Fruit fly (Drosophila melanogaster) whole organism, wandering third instar larva: Measurements from ENCODE around the gene Dci.

Source experiments
- Abd-B ChIP-seq: fragments of >200 bp; optimal IDR thresholded peaks from 2 replicates; lab custom pipeline; 2017; ENCODE audit warnings: missing biosample characterization, missing genetic modification characterization
- CG32264 ChIP-seq: fragments of 200-800 bp; sonication (Bioruptor generic); optimal IDR thresholded peaks from 2 replicates; lab custom pipeline; 2016; ENCODE audit warnings: missing biosample characterization, missing genetic modification characterization
- CG9705 ChIP-seq: fragments of 200-800 bp; sonication (Bioruptor generic); optimal IDR thresholded peaks from 2 replicates; lab custom pipeline; 2018; ENCODE audit warnings: missing biosample characterization, mild to moderate bottlenecking, missing genetic modification characterization
- CrebA ChIP-seq: fragments of 200-800 bp; sonication (Bioruptor generic); optimal IDR thresholded peaks from 2 replicates; lab custom pipeline; 2016; ENCODE audit warnings: missing biosample characterization, mild to moderate bottlenecking, missing genetic modification characterization, borderline replicate concordance
- Dfd ChIP-seq: fragments of >200 bp; optimal IDR thresholded peaks from 2 replicates; lab custom pipeline; 2017; ENCODE audit warnings: missing biosample characterization, missing genetic modification characterization
- Dif ChIP-seq: fragments of 200-275, 200-300 bp; sonication (Bioruptor generic); optimal IDR thresholded peaks from 2 replicates; lab custom pipeline; 2018; ENCODE audit warnings: missing biosample characterization, missing genetic modification characterization; ENCODE audit not compliant: partially characterized antibody
- GATAd ChIP-seq: sonication (Bioruptor generic); optimal IDR thresholded peaks from 2 replicates; lab custom pipeline; 2016; ENCODE audit warnings: missing biosample characterization, missing genetic modification characterization
- Hr78 ChIP-seq: fragments of >200 bp; optimal IDR thresholded peaks from 2 replicates; lab custom pipeline; 2017; ENCODE audit warnings: missing biosample characterization, missing genetic modification characterization
- Mio ChIP-seq: sonication (Bioruptor generic); optimal IDR thresholded peaks from 2 replicates; lab custom pipeline; 2016; ENCODE audit warnings: missing biosample characterization, missing genetic modification characterization
- N ChIP-seq: fragments of >200 bp; optimal IDR thresholded peaks from 2 replicates; lab custom pipeline; 2018; ENCODE audit warnings: missing biosample characterization, missing external identifiers, missing genetic modification characterization
- Rel ChIP-seq, 2 experiments: fragments of 200-800 bp; sonication (Bioruptor generic) in 1 of 2; optimal IDR thresholded peaks; 2 replicates in 1 of 2; 3 replicates in 1 of 2; lab custom pipeline; 2016 to 2019; ENCODE audit warnings: mild to moderate bottlenecking in 2 of 2, missing biosample characterization in 2 of 2, missing genetic modification characterization in 2 of 2, moderate library complexity in 1 of 2
- Sp1 ChIP-seq: fragments of 200-800 bp; sonication (Bioruptor generic); optimal IDR thresholded peaks from 3 replicates; lab custom pipeline; 2019; ENCODE audit warnings: missing biosample characterization, mild to moderate bottlenecking, missing genetic modification characterization, moderate library complexity
- Vsx2 ChIP-seq: fragments of 200-300, 225-300 bp; sonication (Bioruptor generic); optimal IDR thresholded peaks from 2 replicates; lab custom pipeline; 2018; ENCODE audit warnings: missing biosample characterization, missing genetic modification characterization; ENCODE audit not compliant: partially characterized antibody
- brk ChIP-seq: fragments of 200-800 bp; sonication (Bioruptor generic); optimal IDR thresholded peaks from 2 replicates; lab custom pipeline; 2016; ENCODE audit warnings: missing biosample characterization, mild to moderate bottlenecking, missing genetic modification characterization
- dl ChIP-seq, 2 experiments: fragments of 175-275, 200-275 bp in 1 of 2; fragments of 200-275 bp in 1 of 2; sonication (Bioruptor generic); optimal IDR thresholded peaks; lab custom pipeline; 2018; ENCODE audit warnings: mild to moderate bottlenecking in 2 of 2, missing biosample characterization in 2 of 2, missing genetic modification characterization in 2 of 2, moderate library complexity in 2 of 2; ENCODE audit not compliant: partially characterized antibody in 2 of 2, insufficient read depth in 1 of 2
- dmrt93B ChIP-seq: fragments of 200-800 bp; sonication (Bioruptor generic); optimal IDR thresholded peaks from 2 replicates; lab custom pipeline; 2018; ENCODE audit warnings: missing biosample characterization, mild to moderate bottlenecking, missing genetic modification characterization
- dsf ChIP-seq: sonication (Bioruptor generic); optimal IDR thresholded peaks from 2 replicates; lab custom pipeline; 2016; ENCODE audit warnings: missing biosample characterization, missing genetic modification characterization, borderline replicate concordance
- ey ChIP-seq: fragments of 200-800 bp; sonication (Bioruptor generic); optimal IDR thresholded peaks from 2 replicates; lab custom pipeline; 2016; ENCODE audit warnings: missing biosample characterization, missing genetic modification characterization
- foxo ChIP-seq, 2 experiments: fragments of 200-800 bp; sonication (Bioruptor generic); optimal IDR thresholded peaks; 2 replicates in 1 of 2; 3 replicates in 1 of 2; lab custom pipeline; 2016 to 2017; ENCODE audit warnings: missing biosample characterization in 2 of 2, missing genetic modification characterization in 2 of 2
- jim ChIP-seq: fragments of 175-275, 200-325 bp; sonication (Bioruptor generic); optimal IDR thresholded peaks from 2 replicates; lab custom pipeline; 2016; ENCODE audit warnings: missing biosample characterization, mild to moderate bottlenecking, missing genetic modification characterization
- psq ChIP-seq: fragments of 200-800 bp; sonication (Bioruptor generic); optimal IDR thresholded peaks from 3 replicates; lab custom pipeline; 2017; ENCODE audit warnings: missing biosample characterization, mild to moderate bottlenecking, missing genetic modification characterization, moderate library complexity
- rgr ChIP-seq: fragments of 200-800 bp; sonication (Bioruptor generic); optimal IDR thresholded peaks from 3 replicates; lab custom pipeline; 2016; ENCODE audit warnings: missing biosample characterization, mild to moderate bottlenecking, missing genetic modification characterization
- sage ChIP-seq: fragments of 200-800 bp; sonication (Bioruptor generic); optimal IDR thresholded peaks from 2 replicates; lab custom pipeline; 2016; ENCODE audit warnings: missing biosample characterization, mild to moderate bottlenecking, missing genetic modification characterization
- sv ChIP-seq: fragments of 200-800 bp; sonication (Bioruptor generic); optimal IDR thresholded peaks from 3 replicates; lab custom pipeline; 2016; ENCODE audit warnings: missing biosample characterization, missing genetic modification characterization
- tai ChIP-seq: sonication (Bioruptor generic); optimal IDR thresholded peaks from 2 replicates; lab custom pipeline; 2016; ENCODE audit warnings: missing biosample characterization, missing genetic modification characterization
- usp ChIP-seq: fragments of >200 bp; optimal IDR thresholded peaks from 2 replicates; lab custom pipeline; 2017; ENCODE audit warnings: missing biosample characterization, missing genetic modification characterization
- woc ChIP-seq: sonication (Bioruptor generic); optimal IDR thresholded peaks from 2 replicates; lab custom pipeline; 2016; ENCODE audit warnings: missing biosample characterization, mild to moderate bottlenecking, missing genetic modification characterization

Gene Dci

dm6 chr3L:882236-882891, 31.2 kb downstream of the Dci start:
- TF ChIP-seq brk (GFP tag; lab: Kevin White, UChicago) (no peak), dsf (GFP tag; lab: Kevin White, UChicago) (no peak), tai (no peak), GATAd (GFP tag; lab: Kevin White, UChicago) (no peak), Mio (GFP tag; lab: Kevin White, UChicago) (no peak), CrebA (GFP tag; lab: Kevin White, UChicago) (no peak), Sp1 (no peak), Rel (GFP tag; optimal IDR thresholded peaks at IDR 0.05; lab: Kevin White, UChicago) (no peak), Rel (tag; optimal IDR thresholded peaks at IDR 0.05; lab: Kevin White, UChicago) (no peak)

dm6 chr3L:882892-883255, 31.7 kb downstream of the Dci start:
- no peak for TF ChIP-seq brk (GFP tag; lab: Kevin White, UChicago)
- no peak for TF ChIP-seq dsf (GFP tag; lab: Kevin White, UChicago)
- TF ChIP-seq Abd-B (GFP tag; lab: Kevin White, UChicago), result no peak
- TF ChIP-seq psq (GFP tag; lab: Kevin White, UChicago), result no peak
- TF ChIP-seq Rel (GFP tag; optimal IDR thresholded peaks at IDR 0.05; lab: Kevin White, UChicago), result no peak
- TF ChIP-seq Rel (tag; optimal IDR thresholded peaks at IDR 0.05; lab: Kevin White, UChicago), result no peak
- TF ChIP-seq CG32264 (GFP tag; lab: Kevin White, UChicago), result no peak
- TF ChIP-seq Dfd (GFP tag; lab: Kevin White, UChicago), result no peak
- no peak for TF ChIP-seq foxo (GFP tag; optimal IDR thresholded peaks at IDR 0.05; lab: Kevin White, UChicago)
- no peak for TF ChIP-seq Hr78 (GFP tag; lab: Kevin White, UChicago)
- no peak for TF ChIP-seq CrebA (GFP tag; lab: Kevin White, UChicago)
- no peak for TF ChIP-seq N (GFP tag; lab: Kevin White, UChicago)
- TF ChIP-seq rgr (GFP tag; lab: Kevin White, UChicago), result no peak
- no peak for TF ChIP-seq dl (GFP tag; optimal IDR thresholded peaks at IDR 0.05; lab: Kevin White, UChicago; ENCODE audit: insufficient read depth in 1 of 2, partially characterized antibody in 2 of 2)
- TF ChIP-seq usp (GFP tag; lab: Kevin White, UChicago), result no peak
- TF ChIP-seq tai, result no peak
- no peak for TF ChIP-seq dmrt93B (GFP tag; lab: Kevin White, UChicago)
- TF ChIP-seq ey, result no peak
- TF ChIP-seq GATAd (GFP tag; lab: Kevin White, UChicago), result no peak

dm6 chr3L:883786-884185, 32.6 kb downstream of the Dci start:
- TF ChIP-seq foxo (GFP tag; optimal IDR thresholded peaks at IDR 0.05; lab: Kevin White, UChicago) (no peak), jim (GFP tag; lab: Kevin White, UChicago) (no peak), Mio (GFP tag; lab: Kevin White, UChicago) (no peak), Hr78 (GFP tag; lab: Kevin White, UChicago) (no peak), Dif (GFP tag; lab: Kevin White, UChicago) (no peak), CrebA (GFP tag; lab: Kevin White, UChicago) (no peak), dsf (GFP tag; lab: Kevin White, UChicago) (no peak), sage (no peak)

- TF ChIP-seq CG9705 (no peak), N (GFP tag; lab: Kevin White, UChicago) (no peak), Sp1 (no peak), sage (no peak), brk (GFP tag; lab: Kevin White, UChicago) (no peak), jim (GFP tag; lab: Kevin White, UChicago) (no peak), woc (GFP tag; lab: Kevin White, UChicago) (no peak), sv (GFP tag; lab: Kevin White, UChicago) (no peak), Vsx2 (GFP tag; lab: Kevin White, UChicago) (no peak), CrebA (GFP tag; lab: Kevin White, UChicago) (no peak)
Measured at dm6 chr3L:884239-884638, 33.1 kb downstream of the Dci start.

- TF ChIP-seq CG32264 (GFP tag; lab: Kevin White, UChicago), result no peak
- no peak for TF ChIP-seq Rel (GFP tag; optimal IDR thresholded peaks at IDR 0.05; lab: Kevin White, UChicago)
- TF ChIP-seq Rel (tag; optimal IDR thresholded peaks at IDR 0.05; lab: Kevin White, UChicago), result peak; percentile 14
Measured at dm6 chr3L:885006-885405, 33.9 kb downstream of the Dci start.
